Fruit fly (Drosophila melanogaster): ENCODE results near the gene CG14949.

Gene CG14949

DNA sequence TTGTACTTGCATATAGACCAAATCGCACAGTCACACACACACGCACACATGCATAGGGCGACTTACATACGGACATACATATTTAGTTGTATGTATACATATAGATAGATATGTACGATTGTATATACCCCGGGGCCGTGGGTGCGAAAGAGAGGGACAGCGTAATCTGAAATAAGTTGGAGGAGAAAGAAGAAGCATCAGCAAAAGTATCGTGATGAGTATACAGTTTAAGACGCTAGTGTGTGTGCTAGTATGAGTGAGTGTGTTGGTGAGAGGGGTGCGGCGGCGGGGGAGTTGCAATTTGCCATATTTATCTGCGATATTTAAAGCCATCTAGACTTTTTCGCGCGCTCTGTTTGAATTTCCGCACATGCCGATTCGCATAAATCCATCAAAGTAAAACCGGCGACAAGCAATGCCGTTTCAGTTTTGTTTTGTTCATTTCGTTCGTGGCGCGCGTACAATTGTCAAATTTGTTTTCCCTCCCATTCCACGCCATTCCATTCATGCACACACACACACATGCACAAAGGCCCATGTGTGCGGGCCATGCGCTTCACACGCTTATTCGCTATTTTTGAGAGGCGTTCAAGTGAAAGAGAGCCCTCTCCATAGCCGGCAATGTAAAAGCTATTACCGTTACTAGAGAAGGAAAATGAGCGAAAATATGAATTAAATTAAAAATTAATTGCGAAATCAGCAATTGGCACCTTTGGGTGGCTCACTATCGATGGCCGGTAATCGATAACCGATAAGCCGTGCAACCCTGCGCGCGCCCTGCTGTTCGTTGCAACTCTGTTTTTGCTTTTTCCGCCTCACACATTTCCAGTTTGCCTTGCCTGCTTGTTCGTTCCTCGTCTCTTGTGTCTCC is 8.1 kb downstream of the CG14949 start (continued):
- TF ChIP-seq otp (GFP tag; IDR thresholded peaks at IDR 0.05), result peak; percentile 91
- peak; percentile 71 for TF ChIP-seq nerfin-1 (tag; optimal IDR thresholded peaks at IDR 0.05)
- TF ChIP-seq CG8765 (GFP tag; IDR thresholded peaks at IDR 0.05), result peak; percentile 36; the same call in 1 of the 2 replicates
- TF ChIP-seq lbe (GFP tag; optimal IDR thresholded peaks at IDR 0.05), result peak; percentile 76
- peak; percentile 85 for TF ChIP-seq CG6791 (GFP tag; IDR thresholded peaks at IDR 0.05; ENCODE audit: partially characterized antibody)
- peak; percentile 96 for TF ChIP-seq YL-1 (GFP tag; optimal IDR thresholded peaks at IDR 0.05)
- peak; percentile 95 for TF ChIP-seq caup (GFP tag; optimal IDR thresholded peaks at IDR 0.05; ENCODE audit: severe bottlenecking)
- peak; percentile 86 for TF ChIP-seq Vsx1 (GFP tag; optimal IDR thresholded peaks at IDR 0.05)
- TF ChIP-seq Dad (GFP tag; optimal IDR thresholded peaks at IDR 0.05), result peak; percentile 92
- peak; percentile 70 for TF ChIP-seq grau (tag; optimal IDR thresholded peaks at IDR 0.05)
- TF ChIP-seq Tbp (GFP tag; optimal IDR thresholded peaks at IDR 0.05), result peak; percentile 5
- peak; percentile 82 for TF ChIP-seq ato (GFP tag; IDR thresholded peaks at IDR 0.05; ENCODE audit: partially characterized antibody)
- TF ChIP-seq CG10959 (GFP tag; IDR thresholded peaks at IDR 0.05), result 0 out of 2 replicates have a peak, but pooled peaks have one; percentile 14
- TF ChIP-seq Lhr (GFP tag; optimal IDR thresholded peaks at IDR 0.05), result no peak
- no peak for TF ChIP-seq Mrtf (GFP tag; IDR thresholded peaks at IDR 0.05)
- TF ChIP-seq pb (GFP tag; optimal IDR thresholded peaks at IDR 0.05), result peak; percentile 84
- peak; percentile 85 for TF ChIP-seq CG1233 (GFP tag; optimal IDR thresholded peaks at IDR 0.05)
- no peak for TF ChIP-seq dimm (GFP tag; IDR thresholded peaks at IDR 0.05)
- peak; percentile 78 for TF ChIP-seq Camta (GFP tag; optimal IDR thresholded peaks at IDR 0.05)
- peak; percentile 35 to 84 for TF ChIP-seq dpn (GFP tag; optimal IDR thresholded peaks at IDR 0.05)
- peak; percentile 78; the same call in 2 of the 3 replicates for TF ChIP-seq mld (GFP tag; IDR thresholded peaks at IDR 0.05; ENCODE audit: partially characterized antibody)
- peak; percentile 74 for TF ChIP-seq Asciz (GFP tag; optimal IDR thresholded peaks at IDR 0.05)
- peak; percentile 79 for TF ChIP-seq CG11085 (GFP tag; IDR thresholded peaks at IDR 0.05)
- TF ChIP-seq NK7.1 (GFP tag; optimal IDR thresholded peaks at IDR 0.05), result peak; percentile 76
- TF ChIP-seq tin (GFP tag; optimal IDR thresholded peaks at IDR 0.05), result peak; percentile 69
- TF ChIP-seq psq (GFP tag; optimal IDR thresholded peaks at IDR 0.05), result peak; percentile 99
- no peak for TF ChIP-seq Doc2 (GFP tag; IDR thresholded peaks at IDR 0.05)
- TF ChIP-seq CG3065 (GFP tag; optimal IDR thresholded peaks at IDR 0.05), result peak; percentile 58
- TF ChIP-seq abd-A (tag; optimal IDR thresholded peaks at IDR 0.05), result no peak
- TF ChIP-seq CG13287 (GFP tag; IDR thresholded peaks at IDR 0.05; ENCODE audit: partially characterized antibody), result peak; percentile 81
- peak; percentile 51; the same call in 1 of the 2 replicates for TF ChIP-seq peb (GFP tag; IDR thresholded peaks at IDR 0.05)
- TF ChIP-seq usp (GFP tag; optimal IDR thresholded peaks at IDR 0.05), result no peak
- peak; percentile 83 for TF ChIP-seq Side (GFP tag; optimal IDR thresholded peaks at IDR 0.05)
- peak; percentile 32 for TF ChIP-seq Neu2 (GFP tag; optimal IDR thresholded peaks at IDR 0.05; ENCODE audit: borderline replicate concordance)
- peak; percentile 76 for TF ChIP-seq repo (GFP tag; optimal IDR thresholded peaks at IDR 0.05)
- peak; percentile 66 for TF ChIP-seq tap (tag; optimal IDR thresholded peaks at IDR 0.05)
- TF ChIP-seq sqz (GFP tag; optimal IDR thresholded peaks at IDR 0.05), result peak; percentile 91
- TF ChIP-seq Hsf (GFP tag; optimal IDR thresholded peaks at IDR 0.05), result peak; percentile 83
- peak; percentile 82 for TF ChIP-seq CG11247 (GFP tag; IDR thresholded peaks at IDR 0.05)
- TF ChIP-seq Ptx1 (GFP tag; IDR thresholded peaks at IDR 0.05), result peak; percentile 64
- TF ChIP-seq Optix (GFP tag; IDR thresholded peaks at IDR 0.05), result peak; percentile 67; the same call in 2 of the 3 replicates
- no peak for TF ChIP-seq CG31388 (GFP tag; optimal IDR thresholded peaks at IDR 0.05)
- no peak for TF ChIP-seq prd (optimal IDR thresholded peaks at IDR 0.05)
- peak; percentile 46; the same call in 1 of the 3 replicates for TF ChIP-seq prd (GFP tag; IDR thresholded peaks at IDR 0.05)
- TF ChIP-seq hbn (GFP tag; IDR thresholded peaks at IDR 0.05; ENCODE audit: partially characterized antibody), result peak; percentile 55
- peak; percentile 80 for TF ChIP-seq CG17568 (GFP tag; optimal IDR thresholded peaks at IDR 0.05)
- peak; percentile 85 for TF ChIP-seq onecut (GFP tag; IDR thresholded peaks at IDR 0.05)
- TF ChIP-seq Hand (GFP tag; optimal IDR thresholded peaks at IDR 0.05), result peak; percentile 87
